Worm (Caenorhabditis elegans) whole organism, L2 larva: ENCODE results near the gene C01G6.9.

Experiments used
- ceh-82 ChIP-seq: fragments of 150-350 bp; optimal IDR thresholded peaks from 2 replicates; lab custom pipeline; 2014; ENCODE audit warnings: missing biosample characterization, missing genetic modification characterization
- dmd-4 ChIP-seq: sonication (generic microtip); optimal IDR thresholded peaks from 2 replicates; lab custom pipeline; 2017; ENCODE audit warnings: missing biosample characterization, missing genetic modification characterization
- egl-27 ChIP-seq: sonication (generic microtip); optimal IDR thresholded peaks from 3 replicates; lab custom pipeline; 2017; ENCODE audit warnings: missing biosample characterization, missing genetic modification reagents, missing genetic modification characterization
- lin-39 ChIP-seq: fragments of 150-350 bp; optimal IDR thresholded peaks from 2 replicates; lab custom pipeline; 2014; ENCODE audit warnings: missing biosample characterization, missing genetic modification reagents, missing genetic modification characterization
- lsy-2 ChIP-seq, 2 experiments: fragments of 150-350 bp in 1 of 2; sonication (generic microtip) in 1 of 2; optimal IDR thresholded peaks; 2 replicates each; lab custom pipeline; 2014 to 2017; ENCODE audit warnings: missing biosample characterization in 2 of 2, missing genetic modification characterization in 2 of 2
- nhr-237 ChIP-seq: fragments of 150-350 bp; optimal IDR thresholded peaks from 2 replicates; lab custom pipeline; 2014; ENCODE audit warnings: missing biosample characterization, missing genetic modification characterization
- nhr-77 ChIP-seq: fragments of 150-350 bp; optimal IDR thresholded peaks from 2 replicates; lab custom pipeline; 2014; ENCODE audit warnings: missing biosample characterization, missing genetic modification characterization
- unc-39 ChIP-seq: fragments of 150-350 bp; optimal IDR thresholded peaks from 2 replicates; lab custom pipeline; 2014; ENCODE audit warnings: missing biosample characterization, missing genetic modification characterization

DNA sequence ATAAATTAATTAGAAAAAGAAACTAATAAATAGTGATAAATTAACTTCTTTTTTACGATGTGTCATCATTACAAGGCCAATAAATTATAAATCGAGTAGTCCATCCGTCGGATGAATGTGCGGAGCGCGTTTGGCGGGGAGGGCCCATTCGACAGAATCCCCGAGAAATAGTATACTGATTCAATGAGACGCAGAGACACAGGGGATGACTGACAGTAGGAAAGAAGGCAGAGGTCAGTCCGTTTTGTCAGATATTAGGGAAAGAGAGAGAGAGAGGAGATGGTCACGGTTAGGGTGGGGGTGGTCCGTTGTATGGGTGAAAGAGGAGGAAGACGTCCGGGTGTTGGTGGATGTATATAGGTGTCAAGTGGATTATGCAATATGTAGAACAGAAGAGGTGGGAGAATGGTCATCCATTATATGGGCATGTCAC is 13.0 kb upstream of the C01G6.9 start:
- TF ChIP-seq lin-39 (tag; lab: Kevin White, UChicago) (no peak), nhr-237 (tag; lab: Kevin White, UChicago) (no peak), unc-39 (no peak), lsy-2 (tag; optimal IDR thresholded peaks at IDR 0.05; lab: Kevin White, UChicago) (no peak), dmd-4 (tag; lab: Kevin White, UChicago) (no peak), nhr-77 (no peak), ceh-82 (tag; lab: Kevin White, UChicago) (no peak), egl-27 (tag; lab: Kevin White, UChicago) (no peak)
